Worm (Caenorhabditis elegans) whole organism, L2 larva: Measurements from ENCODE around the gene srw-67.

ENCODE experiments used
- F13H6.1 ChIP-seq: sonication (generic microtip); optimal IDR thresholded peaks from 2 replicates; lab custom pipeline; 2016; ENCODE audit warnings: missing genetic modification characterization, missing compliant biosample characterization
- R02D3.7 ChIP-seq: fragments of 150-350 bp; optimal IDR thresholded peaks from 2 replicates; lab custom pipeline; 2014; ENCODE audit warnings: missing biosample characterization, missing genetic modification characterization
- Y55F3AM.14 ChIP-seq: fragments of 200-800 bp; sonication (Bioruptor generic); optimal IDR thresholded peaks from 2 replicates; lab custom pipeline; 2018; ENCODE audit warnings: mild to moderate bottlenecking, missing genetic modification characterization, missing compliant biosample characterization
- alr-1 ChIP-seq: fragments of 150-350 bp; optimal IDR thresholded peaks from 2 replicates; lab custom pipeline; 2014; ENCODE audit warnings: missing biosample characterization, missing genetic modification characterization
- aly-2 ChIP-seq: fragments of 150-350 bp; optimal IDR thresholded peaks from 2 replicates; lab custom pipeline; 2014; ENCODE audit warnings: missing biosample characterization, missing genetic modification characterization
- ceh-16 ChIP-seq: fragments of 150-350 bp; optimal IDR thresholded peaks from 2 replicates; lab custom pipeline; 2014; ENCODE audit warnings: missing biosample characterization, missing genetic modification characterization
- ceh-82 ChIP-seq: fragments of 150-350 bp; optimal IDR thresholded peaks from 2 replicates; lab custom pipeline; 2014; ENCODE audit warnings: missing biosample characterization, missing genetic modification characterization
- crh-2 ChIP-seq: sonication (generic microtip); optimal IDR thresholded peaks from 2 replicates; lab custom pipeline; 2017; ENCODE audit warnings: missing biosample characterization, missing genetic modification characterization
- dmd-4 ChIP-seq: sonication (generic microtip); optimal IDR thresholded peaks from 2 replicates; lab custom pipeline; 2017; ENCODE audit warnings: missing biosample characterization, missing genetic modification characterization
- elt-1 ChIP-seq: fragments of 150-350 bp; optimal IDR thresholded peaks from 2 replicates; lab custom pipeline; 2014; ENCODE audit warnings: missing biosample characterization, missing genetic modification characterization
- elt-3 ChIP-seq: sonication (generic microtip); optimal IDR thresholded peaks from 2 replicates; lab custom pipeline; 2017; ENCODE audit warnings: missing biosample characterization, missing genetic modification characterization
- fos-1 ChIP-seq: fragments of 150-350 bp; optimal IDR thresholded peaks from 2 replicates; lab custom pipeline; 2014; ENCODE audit warnings: missing biosample characterization, missing genetic modification characterization
- gmeb-1 ChIP-seq: fragments of 150-350 bp; optimal IDR thresholded peaks from 2 replicates; lab custom pipeline; 2014; ENCODE audit warnings: missing biosample characterization, missing genetic modification characterization
- lin-11 ChIP-seq: fragments of 150-350 bp; sonication (generic microtip); optimal IDR thresholded peaks from 2 replicates; lab custom pipeline; 2014; ENCODE audit warnings: missing biosample characterization, missing genetic modification characterization, inconsistent platforms, mixed read lengths
- lin-13 ChIP-seq: fragments of 150-350 bp; optimal IDR thresholded peaks from 2 replicates; lab custom pipeline; 2014; ENCODE audit warnings: missing biosample characterization, missing genetic modification reagents, missing genetic modification characterization
- lin-39 ChIP-seq: fragments of 150-350 bp; optimal IDR thresholded peaks from 2 replicates; lab custom pipeline; 2014; ENCODE audit warnings: missing biosample characterization, missing genetic modification reagents, missing genetic modification characterization
- lsy-2 ChIP-seq, 2 experiments: fragments of 150-350 bp in 1 of 2; sonication (generic microtip) in 1 of 2; optimal IDR thresholded peaks; 2 replicates each; lab custom pipeline; 2014 to 2017; ENCODE audit warnings: missing biosample characterization in 2 of 2, missing genetic modification characterization in 2 of 2
- mab-5 ChIP-seq: fragments of 150-350 bp; optimal IDR thresholded peaks from 2 replicates; lab custom pipeline; 2014; ENCODE audit warnings: missing biosample characterization, missing genetic modification characterization
- mdl-1 ChIP-seq, 2 experiments: fragments of 150-350 bp in 1 of 2; sonication (generic microtip) in 1 of 2; optimal IDR thresholded peaks; 2 replicates each; lab custom pipeline; 2017; ENCODE audit warnings: missing biosample characterization in 2 of 2, missing genetic modification characterization in 2 of 2
- nhr-10 ChIP-seq: sonication (generic microtip); optimal IDR thresholded peaks from 2 replicates; lab custom pipeline; 2017; ENCODE audit warnings: missing biosample characterization, missing genetic modification characterization
- nhr-11 ChIP-seq: fragments of 150-350 bp; optimal IDR thresholded peaks from 2 replicates; lab custom pipeline; 2014; ENCODE audit warnings: missing biosample characterization, missing genetic modification characterization
- nhr-12 ChIP-seq: fragments of 150-350 bp; optimal IDR thresholded peaks from 2 replicates; lab custom pipeline; 2014; ENCODE audit warnings: missing biosample characterization, missing genetic modification characterization
- nhr-129 ChIP-seq: fragments of 150-350 bp; optimal IDR thresholded peaks from 2 replicates; lab custom pipeline; 2014; ENCODE audit warnings: missing biosample characterization, missing genetic modification characterization
- nhr-21 ChIP-seq: fragments of 150-350 bp; optimal IDR thresholded peaks from 2 replicates; lab custom pipeline; 2014; ENCODE audit warnings: missing biosample characterization, missing genetic modification characterization
- nhr-237 ChIP-seq: fragments of 150-350 bp; optimal IDR thresholded peaks from 2 replicates; lab custom pipeline; 2014; ENCODE audit warnings: missing biosample characterization, missing genetic modification characterization
- nhr-25 ChIP-seq: fragments of 150-350 bp; sonication (generic microtip); optimal IDR thresholded peaks from 3 replicates; lab custom pipeline; 2014; ENCODE audit warnings: missing biosample characterization, missing genetic modification characterization
- nhr-6 ChIP-seq: fragments of 150-350 bp; optimal IDR thresholded peaks from 2 replicates; lab custom pipeline; 2014; ENCODE audit warnings: missing biosample characterization, missing genetic modification characterization
- nhr-77 ChIP-seq: fragments of 150-350 bp; optimal IDR thresholded peaks from 2 replicates; lab custom pipeline; 2014; ENCODE audit warnings: missing biosample characterization, missing genetic modification characterization
- peb-1 ChIP-seq: fragments of 150-350 bp; optimal IDR thresholded peaks from 2 replicates; lab custom pipeline; 2014; ENCODE audit warnings: missing biosample characterization, missing genetic modification characterization
- sem-4 ChIP-seq: fragments of 150-350 bp; optimal IDR thresholded peaks from 2 replicates; lab custom pipeline; 2014; ENCODE audit warnings: missing biosample characterization, missing genetic modification reagents, missing genetic modification characterization
- skn-1 ChIP-seq: sonication (generic microtip); optimal IDR thresholded peaks from 2 replicates; lab custom pipeline; 2017; ENCODE audit warnings: missing biosample characterization, missing genetic modification characterization
- sma-3 ChIP-seq: sonication (generic microtip); optimal IDR thresholded peaks from 2 replicates; lab custom pipeline; 2016; ENCODE audit warnings: missing genetic modification reagents, missing genetic modification characterization, missing compliant biosample characterization
- snpc-4 ChIP-seq: fragments of 150-350 bp; optimal IDR thresholded peaks from 2 replicates; lab custom pipeline; 2014; ENCODE audit warnings: missing biosample characterization, missing genetic modification characterization
- unc-39 ChIP-seq: fragments of 150-350 bp; optimal IDR thresholded peaks from 2 replicates; lab custom pipeline; 2014; ENCODE audit warnings: missing biosample characterization, missing genetic modification characterization
- unc-55 ChIP-seq: fragments of 150-350 bp; sonication (generic microtip); optimal IDR thresholded peaks from 3 replicates; lab custom pipeline; 2014; ENCODE audit warnings: missing biosample characterization, missing genetic modification reagents, missing genetic modification characterization
- zag-1 ChIP-seq: fragments of 150-350 bp; optimal IDR thresholded peaks from 2 replicates; lab custom pipeline; 2014; ENCODE audit warnings: missing biosample characterization, missing genetic modification characterization
- ztf-1 ChIP-seq: fragments of 200-800 bp; sonication (Bioruptor generic); conservative IDR thresholded peaks from 2 replicates; pipeline ENCODE4 v1.3.6; 2022; ENCODE audit warnings: missing genetic modification characterization, missing compliant biosample characterization
- ztf-11 ChIP-seq: sonication (generic microtip); optimal IDR thresholded peaks from 2 replicates; lab custom pipeline; 2017; ENCODE audit warnings: missing biosample characterization, missing genetic modification characterization

The srw-67 gene

DNA sequence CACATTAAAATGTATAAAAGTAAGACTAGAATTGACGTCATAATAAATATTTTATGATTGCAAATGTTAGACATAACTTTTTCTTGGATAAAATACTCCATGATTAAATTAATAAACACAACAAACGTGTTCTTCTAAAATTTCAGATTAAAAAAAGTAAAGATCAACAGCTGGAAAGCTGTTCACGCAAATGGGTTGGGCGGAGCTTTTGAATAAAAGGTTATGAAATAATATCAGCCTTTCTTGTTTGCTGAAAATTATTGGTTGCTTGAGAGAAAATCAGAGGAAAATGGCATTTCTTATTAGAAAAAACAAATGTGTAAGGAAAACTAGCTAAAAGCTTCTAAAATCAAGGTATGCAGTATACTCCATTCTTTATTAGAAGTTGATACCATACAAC lies 29.7 kb upstream of the srw-67 start, which contains the start of gene C02H6.3:
Gene C02H6.3, minus strand, starts transcription at position 101 of the 400 bp plus-strand sequence.
- TF ChIP-seq elt-3 (tag; lab: Kevin White, UChicago) (no peak), lin-39 (no peak), nhr-21 (tag; lab: Kevin White, UChicago) (no peak), sma-3 (no peak), mab-5 (tag; lab: Kevin White, UChicago) (no peak), snpc-4 (tag; lab: Kevin White, UChicago) (no peak), aly-2 (tag; lab: Kevin White, UChicago) (no peak), peb-1 (tag; lab: Kevin White, UChicago) (no peak), dmd-4 (tag; lab: Kevin White, UChicago) (no peak), R02D3.7 (tag; lab: Kevin White, UChicago) (no peak), nhr-77 (tag; lab: Kevin White, UChicago) (no peak), nhr-10 (no peak), gmeb-1 (tag; lab: Kevin White, UChicago) (no peak), ceh-82 (tag; lab: Kevin White, UChicago) (no peak), mdl-1 (tag; optimal IDR thresholded peaks at IDR 0.05; lab: Kevin White, UChicago) (no peak), alr-1 (no peak)

DNA sequence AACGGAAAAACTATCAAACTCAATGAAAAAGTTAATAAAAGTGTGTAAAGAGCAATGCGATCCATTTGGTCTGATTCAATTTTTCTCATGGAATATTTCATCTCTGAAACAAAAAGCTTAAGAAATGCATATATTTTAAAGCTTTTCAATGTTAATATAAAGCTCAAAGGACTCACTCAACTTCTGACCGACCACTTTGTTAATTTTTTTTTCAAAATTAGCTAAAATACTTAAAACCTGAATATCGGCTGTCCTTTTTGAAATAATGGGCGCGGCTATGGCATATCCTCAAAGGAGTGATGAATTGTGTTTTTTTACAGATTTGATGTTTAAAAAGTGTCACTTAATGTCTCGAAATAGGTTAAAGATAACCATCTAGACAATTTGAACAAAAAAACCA lies 27.7 kb upstream of the srw-67 start, which contains the start of gene C02H6.1:
Gene C02H6.1, minus strand, starts transcription at position 101 of the 400 bp plus-strand sequence.
- no peak for TF ChIP-seq zag-1
- TF ChIP-seq nhr-129 (tag; lab: Kevin White, UChicago) = no peak
- TF ChIP-seq nhr-77 (tag; lab: Kevin White, UChicago) = no peak
- TF ChIP-seq ceh-82 (tag; lab: Kevin White, UChicago) = no peak
- TF ChIP-seq Y55F3AM.14 (GFP tag; lab: Kevin White, UChicago) = no peak
- TF ChIP-seq nhr-25 (tag; lab: Kevin White, UChicago) = no peak
- no peak for TF ChIP-seq lin-39
- no peak for TF ChIP-seq alr-1
- TF ChIP-seq aly-2 (tag; lab: Kevin White, UChicago) = no peak
- no peak for TF ChIP-seq dmd-4 (tag; lab: Kevin White, UChicago)
- no peak for TF ChIP-seq ceh-16
- TF ChIP-seq mdl-1 (tag; optimal IDR thresholded peaks at IDR 0.05; lab: Kevin White, UChicago) = no peak
- no peak for TF ChIP-seq crh-2 (tag; lab: Kevin White, UChicago)
- TF ChIP-seq lsy-2 (tag; optimal IDR thresholded peaks at IDR 0.05; lab: Kevin White, UChicago) = no peak
- TF ChIP-seq sem-4 (tag; lab: Kevin White, UChicago) = no peak
- TF ChIP-seq F13H6.1 (tag; lab: Kevin White, UChicago) = no peak
- TF ChIP-seq lin-11 (tag; lab: Kevin White, UChicago) = no peak
- TF ChIP-seq ztf-1 (GFP tag; lab: Robert Waterston, UW) = no peak
- TF ChIP-seq skn-1 (tag; lab: Kevin White, UChicago) = no peak

DNA sequence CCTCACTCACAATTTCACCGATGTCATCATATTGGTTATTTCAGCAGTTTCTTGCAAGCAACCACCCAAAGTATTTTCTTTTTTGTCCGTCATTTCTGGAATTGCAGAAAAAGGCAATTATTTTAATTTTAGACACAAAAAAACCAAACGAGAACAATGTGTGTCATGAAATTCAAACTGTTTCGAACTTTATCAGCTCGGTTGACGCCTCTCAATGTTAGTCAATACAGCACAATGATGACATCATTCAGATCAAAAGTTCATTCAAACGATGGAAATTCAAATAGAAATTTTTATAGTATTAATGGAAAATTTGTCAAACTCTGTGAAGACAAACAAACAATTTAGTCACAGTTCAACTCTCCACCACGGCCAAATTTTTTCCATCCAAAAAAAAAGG lies 25.5 kb upstream of the srw-67 start, which contains the start of gene fbxa-105:
Gene fbxa-105, minus strand, starts transcription at position 97 of the 400 bp plus-strand sequence.
- TF ChIP-seq crh-2 (tag; lab: Kevin White, UChicago) = no peak
- peak; percentile 70 for TF ChIP-seq fos-1 (tag; lab: Kevin White, UChicago)
- TF ChIP-seq elt-1 = no peak
- no peak for TF ChIP-seq lsy-2 (tag; optimal IDR thresholded peaks at IDR 0.05; lab: Kevin White, UChicago)
- TF ChIP-seq nhr-10 = no peak
- TF ChIP-seq lin-13 = no peak

DNA sequence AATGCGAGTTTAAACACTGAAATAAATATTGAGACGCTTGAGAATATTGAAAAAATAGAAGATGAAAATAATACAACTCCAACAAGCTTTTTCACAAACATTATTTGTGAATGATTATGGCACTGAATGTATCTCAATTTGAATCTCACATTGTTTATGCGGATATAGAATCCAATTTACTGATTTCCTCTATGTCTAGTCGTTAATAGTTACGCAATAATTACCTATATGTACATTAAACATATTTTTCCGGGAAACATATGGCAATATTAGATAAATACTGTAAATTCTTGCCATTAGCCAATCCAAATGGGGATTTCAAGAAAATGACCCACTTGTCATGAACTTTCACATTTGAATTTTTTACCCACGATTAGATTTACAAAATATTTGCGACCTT lies 22.1 kb upstream of the srw-67 start, which contains the start of gene srx-9:
Gene srx-9, minus strand, starts transcription at position 101 of the 400 bp plus-strand sequence.
- no peak for TF ChIP-seq unc-55 (GFP tag; lab: Kevin White, UChicago)
- TF ChIP-seq zag-1 = no peak
- no peak for TF ChIP-seq nhr-21 (tag; lab: Kevin White, UChicago)
- TF ChIP-seq nhr-237 (tag; lab: Kevin White, UChicago) = no peak
- TF ChIP-seq nhr-6 = no peak
- no peak for TF ChIP-seq nhr-12

DNA sequence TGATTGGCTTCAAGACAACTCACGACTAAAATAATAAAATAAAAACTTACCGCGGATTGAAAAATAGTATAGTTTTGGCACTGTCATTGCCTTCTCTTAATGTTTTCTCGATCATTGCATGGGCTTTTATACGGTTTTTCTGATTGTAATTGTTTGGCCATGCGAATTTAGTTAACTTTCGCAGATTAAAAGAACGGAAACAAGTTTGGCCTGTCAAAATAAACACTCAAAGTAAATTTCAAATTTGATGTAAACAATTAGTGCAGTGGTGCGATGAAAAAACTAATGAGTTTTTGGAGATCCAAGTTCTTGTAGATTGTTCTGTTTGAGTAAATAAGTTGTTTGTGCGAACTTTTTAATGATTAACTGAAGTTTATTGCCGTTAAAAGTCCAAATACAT lies 18.3 kb upstream of the srw-67 start, which contains the start of gene gst-41:
Gene gst-41, minus strand, starts transcription at position 101 of the 400 bp plus-strand sequence.
- TF ChIP-seq aly-2 (tag; lab: Kevin White, UChicago) (no peak), ceh-16 (no peak), mdl-1 (tag; optimal IDR thresholded peaks at IDR 0.05; lab: Kevin White, UChicago) (no peak), snpc-4 (tag; lab: Kevin White, UChicago) (no peak), crh-2 (tag; lab: Kevin White, UChicago) (no peak), unc-39 (tag; lab: Kevin White, UChicago) (no peak), lin-11 (tag; lab: Kevin White, UChicago) (no peak), nhr-25 (tag; lab: Kevin White, UChicago) (no peak), sma-3 (no peak), unc-55 (GFP tag; lab: Kevin White, UChicago) (no peak), nhr-12 (no peak), R02D3.7 (tag; lab: Kevin White, UChicago) (no peak), gmeb-1 (tag; lab: Kevin White, UChicago) (no peak), nhr-11 (tag; lab: Kevin White, UChicago) (no peak), ztf-11 (tag; lab: Kevin White, UChicago) (no peak)
